Worm (Caenorhabditis elegans) whole organism, late embryonic: ENCODE data around the gene slc-36.3.

Experiments used
- F13H6.1 ChIP-seq: sonication (generic microtip); optimal IDR thresholded peaks from 2 replicates; lab custom pipeline; 2016; ENCODE audit warnings: missing genetic modification characterization, missing compliant biosample characterization
- ama-1 ChIP-seq: fragments of 150-350 bp; optimal IDR thresholded peaks from 2 replicates; lab custom pipeline; 2014
- elt-2 ChIP-seq: sonication (generic microtip); optimal IDR thresholded peaks from 2 replicates; lab custom pipeline; 2016; ENCODE audit warnings: missing genetic modification reagents, missing genetic modification characterization, missing compliant biosample characterization
- nfya-1 ChIP-seq: sonication (generic microtip); optimal IDR thresholded peaks from 2 replicates; lab custom pipeline; 2017; ENCODE audit warnings: missing genetic modification characterization, mild to moderate bottlenecking, missing compliant biosample characterization, antibody characterized with exemption, moderate library complexity
- nhr-11 ChIP-seq: fragments of 150-350 bp; optimal IDR thresholded peaks from 2 replicates; lab custom pipeline; 2014; ENCODE audit warnings: missing biosample characterization, missing genetic modification characterization
- pha-2 ChIP-seq: sonication (generic microtip); optimal IDR thresholded peaks from 2 replicates; lab custom pipeline; 2017; ENCODE audit warnings: mild to moderate bottlenecking, missing genetic modification characterization, missing compliant biosample characterization
- pqm-1 ChIP-seq: sonication (generic microtip); optimal IDR thresholded peaks from 2 replicates; lab custom pipeline; 2016; ENCODE audit warnings: missing genetic modification characterization, missing compliant biosample characterization

DNA sequence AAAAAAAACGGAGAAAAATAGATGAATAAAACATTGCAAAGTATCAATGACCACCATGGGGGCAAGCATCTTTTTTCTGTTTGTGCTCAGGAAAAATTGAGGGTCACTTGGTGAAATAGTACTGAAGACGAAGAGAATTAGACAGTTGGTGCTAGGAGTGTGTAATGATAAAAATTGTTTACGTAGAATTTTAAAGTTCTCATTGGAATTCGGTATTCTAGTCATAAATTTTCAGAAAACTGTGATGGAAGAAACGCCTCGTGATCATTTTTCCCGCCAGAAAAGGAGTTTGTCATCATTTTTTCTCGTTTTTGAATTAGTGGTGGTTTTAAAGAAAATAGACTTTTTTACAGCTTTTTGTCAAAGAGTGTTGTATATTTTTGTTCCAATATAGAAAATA is 618 bp upstream of the slc-36.3 start:
- TF ChIP-seq nfya-1 (tag; lab: Kevin White, UChicago), result no peak
- TF ChIP-seq F13H6.1 (tag; lab: Kevin White, UChicago), result no peak
- TF ChIP-seq nhr-11 (tag; lab: Kevin White, UChicago), result no peak
- no peak for TF ChIP-seq ama-1 (lab: Kevin White, UChicago)
- TF ChIP-seq elt-2 (tag; lab: Kevin White, UChicago), result no peak
- TF ChIP-seq pha-2 (tag; lab: Kevin White, UChicago), result no peak
- no peak for TF ChIP-seq pqm-1
